Worm (Caenorhabditis elegans) whole organism, young adult: Measurements from ENCODE around the gene srx-77.

Experiments
- B0336.3 ChIP-seq: fragments of 200-800 bp; sonication (Bioruptor generic); IDR thresholded peaks from 2 replicates; pipeline ENCODE4 v1.3.6; 2022; ENCODE audit warnings: missing genetic modification characterization, missing compliant biosample characterization
- C06A6.2 ChIP-seq: fragments of 200-800 bp; sonication (Bioruptor generic); conservative IDR thresholded peaks from 2 replicates; pipeline ENCODE4 v1.3.6; 2022; ENCODE audit warnings: missing genetic modification characterization, missing compliant biosample characterization
- F52B5.7 ChIP-seq: sonication (generic microtip); optimal IDR thresholded peaks from 2 replicates; lab custom pipeline; 2016; ENCODE audit warnings: mild to moderate bottlenecking, missing genetic modification characterization, missing compliant biosample characterization
- F57C9.4 ChIP-seq: sonication (generic microtip); optimal IDR thresholded peaks from 2 replicates; lab custom pipeline; 2017; ENCODE audit warnings: mild to moderate bottlenecking, missing genetic modification characterization, missing compliant biosample characterization
- Y53F4B.3 ChIP-seq: fragments of 200-800 bp; sonication (Bioruptor generic); IDR thresholded peaks from 2 replicates; pipeline ENCODE4 v1.3.6; 2022; ENCODE audit warnings: missing genetic modification reagents, missing genetic modification characterization, missing compliant biosample characterization
- Y79H2A.3 ChIP-seq: fragments of 200-800 bp; sonication (Bioruptor generic); conservative IDR thresholded peaks from 2 replicates; pipeline ENCODE4 v1.3.6; 2022; ENCODE audit warnings: missing genetic modification reagents, missing genetic modification characterization, missing compliant biosample characterization
- atf-7 ChIP-seq: sonication (generic microtip); optimal IDR thresholded peaks from 2 replicates; lab custom pipeline; 2017; ENCODE audit warnings: mild to moderate bottlenecking, missing genetic modification characterization, missing compliant biosample characterization
- bed-1 ChIP-seq: fragments of 200-800 bp; sonication (Bioruptor generic); IDR thresholded peaks from 2 replicates; pipeline ENCODE4 v1.3.6; 2022; ENCODE audit warnings: missing genetic modification reagents, missing genetic modification characterization, missing compliant biosample characterization
- ccch-3 ChIP-seq: fragments of 200-800 bp; sonication (Bioruptor generic); optimal IDR thresholded peaks from 2 replicates; lab custom pipeline; 2018; ENCODE audit warnings: mild to moderate bottlenecking, missing genetic modification characterization, missing compliant biosample characterization
- cebp-1 ChIP-seq, 2 experiments: fragments of 200-800 bp in 1 of 2; sonication (Bioruptor generic) in 1 of 2; sonication (generic microtip) in 1 of 2; IDR thresholded peaks in 1 of 2; optimal IDR thresholded peaks in 1 of 2; 2 replicates each; pipeline versions ENCODE4 v1.3.6 to Lab custom; 2017 to 2022; ENCODE audit warnings: missing compliant biosample characterization in 2 of 2, missing genetic modification characterization in 2 of 2, mild to moderate bottlenecking in 1 of 2, missing genetic modification reagents in 1 of 2, moderate library complexity in 1 of 2
- cebp-2 ChIP-seq: fragments of 200-800 bp; sonication (Bioruptor generic); IDR thresholded peaks from 2 replicates; pipeline ENCODE4 v1.3.6; 2022; ENCODE audit warnings: missing genetic modification characterization, missing compliant biosample characterization
- chd-7 ChIP-seq: sonication (generic microtip); optimal IDR thresholded peaks from 2 replicates; lab custom pipeline; 2016; ENCODE audit warnings: mild to moderate bottlenecking, missing genetic modification characterization, moderate library complexity, missing compliant biosample characterization
- ekl-4 ChIP-seq: fragments of 200-800 bp; sonication (Bioruptor generic); IDR thresholded peaks from 2 replicates; pipeline ENCODE4 v1.3.6; 2022; ENCODE audit warnings: missing genetic modification reagents, missing genetic modification characterization, missing compliant biosample characterization
- ets-4 ChIP-seq: fragments of 200-800 bp; sonication (Bioruptor generic); optimal IDR thresholded peaks from 2 replicates; lab custom pipeline; 2018; ENCODE audit warnings: mild to moderate bottlenecking, missing genetic modification characterization, missing compliant biosample characterization
- hmg-1.2 ChIP-seq: fragments of 200-800 bp; sonication (Bioruptor generic); IDR thresholded peaks from 2 replicates; pipeline ENCODE4 v1.3.6; 2022; ENCODE audit warnings: missing genetic modification reagents, missing genetic modification characterization, missing compliant biosample characterization
- hrde-1 ChIP-seq: sonication (generic microtip); optimal IDR thresholded peaks from 2 replicates; lab custom pipeline; 2016; ENCODE audit warnings: missing genetic modification characterization, mild to moderate bottlenecking, missing compliant biosample characterization, moderate library complexity, missing genotype, missing genetic modification reagents, borderline replicate concordance
- let-526 ChIP-seq: fragments of 200-800 bp; sonication (Bioruptor generic); IDR thresholded peaks from 2 replicates; pipeline ENCODE4 v1.3.6; 2022; ENCODE audit warnings: missing genetic modification reagents, missing genetic modification characterization, missing compliant biosample characterization
- let-607 ChIP-seq, 2 experiments: fragments of 200-800 bp in 1 of 2; sonication (Bioruptor generic) in 1 of 2; sonication (generic microtip) in 1 of 2; optimal IDR thresholded peaks; 2 replicates each; lab custom pipeline; 2016 to 2018; ENCODE audit warnings: mild to moderate bottlenecking in 2 of 2, missing compliant biosample characterization in 2 of 2, missing genetic modification characterization in 2 of 2, moderate library complexity in 2 of 2, missing genotype in 1 of 2
- lin-26 ChIP-seq: fragments of 200-800 bp; sonication (Bioruptor generic); IDR thresholded peaks from 2 replicates; pipeline ENCODE4 v1.3.6; 2022; ENCODE audit warnings: missing genetic modification reagents, missing genetic modification characterization, missing compliant biosample characterization
- lin-40 ChIP-seq: sonication (generic microtip); optimal IDR thresholded peaks from 2 replicates; lab custom pipeline; 2016; ENCODE audit warnings: missing genetic modification characterization, mild to moderate bottlenecking, missing compliant biosample characterization, missing genotype, missing genetic modification reagents
- madf-3 ChIP-seq: fragments of 200-800 bp; sonication (Bioruptor generic); IDR thresholded peaks from 2 replicates; pipeline ENCODE4 v1.3.6; 2022; ENCODE audit warnings: missing genetic modification reagents, missing genetic modification characterization, missing compliant biosample characterization
- mcd-1 ChIP-seq: fragments of 200-800 bp; sonication (Bioruptor generic); IDR thresholded peaks from 2 replicates; pipeline ENCODE4 v1.3.6; 2022; ENCODE audit warnings: missing genetic modification reagents, missing genetic modification characterization, missing compliant biosample characterization
- mel-28 ChIP-seq: sonication (generic microtip); optimal IDR thresholded peaks from 2 replicates; lab custom pipeline; 2016; ENCODE audit warnings: borderline replicate concordance, mild to moderate bottlenecking, missing genetic modification characterization, missing compliant biosample characterization
- nfyb-1 ChIP-seq: fragments of 200-800 bp; sonication (Bioruptor generic); IDR thresholded peaks from 2 replicates; pipeline ENCODE4 v1.3.6; 2022; ENCODE audit warnings: missing genetic modification reagents, missing genetic modification characterization, missing compliant biosample characterization
- nhr-27 ChIP-seq: fragments of 200-800 bp; sonication (Bioruptor generic); optimal IDR thresholded peaks from 2 replicates; lab custom pipeline; 2018; ENCODE audit warnings: mild to moderate bottlenecking, missing genetic modification characterization, moderate library complexity, missing compliant biosample characterization
- nhr-80 ChIP-seq: sonication (generic microtip); optimal IDR thresholded peaks from 2 replicates; lab custom pipeline; 2016; ENCODE audit warnings: missing genetic modification characterization, missing compliant biosample characterization
- pbrm-1 ChIP-seq: fragments of 200-800 bp; sonication (Bioruptor generic); IDR thresholded peaks from 2 replicates; pipeline ENCODE4 v1.3.6; 2022; ENCODE audit warnings: missing genetic modification reagents, missing genetic modification characterization, missing compliant biosample characterization
- rec-8 ChIP-seq, 2 experiments: sonication (generic microtip); optimal IDR thresholded peaks; 2 replicates each; lab custom pipeline; 2016; ENCODE audit warnings: mild to moderate bottlenecking in 2 of 2, missing genetic modification characterization in 2 of 2, missing genetic modification reagents in 2 of 2, missing genotype in 2 of 2, missing biosample characterization in 1 of 2, missing compliant biosample characterization in 1 of 2, moderate library complexity in 1 of 2
- sea-2 ChIP-seq: fragments of 200-800 bp; sonication (Bioruptor generic); IDR thresholded peaks from 2 replicates; pipeline ENCODE4 v1.3.6; 2022; ENCODE audit warnings: missing genetic modification characterization, missing compliant biosample characterization
- snpc-1.3 ChIP-seq: sonication (generic microtip); optimal IDR thresholded peaks from 2 replicates; lab custom pipeline; 2017; ENCODE audit warnings: missing genetic modification characterization, mild to moderate bottlenecking, missing compliant biosample characterization, antibody characterized with exemption, moderate library complexity, missing genotype, missing genetic modification reagents; ENCODE audit not compliant: insufficient read depth
- ztf-25 ChIP-seq: fragments of 200-800 bp; sonication (Bioruptor generic); IDR thresholded peaks from 2 replicates; pipeline ENCODE4 v1.3.6; 2022; ENCODE audit warnings: missing genetic modification reagents, missing genetic modification characterization, missing compliant biosample characterization
- ztf-26 ChIP-seq: sonication (generic microtip); optimal IDR thresholded peaks from 2 replicates; lab custom pipeline; 2017; ENCODE audit warnings: missing genetic modification characterization, missing compliant biosample characterization

srx-77 gene

DNA sequence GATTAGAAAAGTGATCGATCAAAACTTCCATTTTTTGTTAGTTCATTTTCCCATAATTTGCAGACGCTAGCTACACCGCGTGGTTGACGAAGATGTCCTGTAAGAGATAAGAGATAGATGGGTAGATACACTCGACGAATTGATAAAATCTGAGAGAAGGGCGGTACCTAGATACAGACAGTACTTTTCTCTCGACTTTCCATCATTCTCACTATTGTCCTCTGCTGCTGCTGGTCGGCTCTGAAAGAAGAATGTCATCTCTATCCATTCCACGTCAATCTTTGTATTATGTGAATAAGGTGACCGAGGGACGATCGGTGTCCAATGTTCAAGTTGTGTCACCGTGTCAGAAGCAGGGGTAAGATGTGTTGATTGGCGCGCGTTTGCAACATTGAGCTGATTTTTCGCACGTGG is 40.0 kb downstream of the srx-77 start, which contains the start of gene pmt-2:
Gene pmt-2 (plus strand): TSS at position 64 of the 414 bp plus-strand sequence.
- TF ChIP-seq madf-3 (GFP tag; lab: Robert Waterston, UW) (0 out of 2 replicates have a peak, but pooled peaks have one; percentile 16), chd-7 (tag; lab: Kevin White, UChicago) (peak; percentile 10), bed-1 (no peak), F57C9.4 (tag; lab: Kevin White, UChicago) (peak; percentile 14), atf-7 (tag; lab: Kevin White, UChicago) (peak; percentile 48), lin-26 (GFP tag; lab: Robert Waterston, UW) (0 out of 2 replicates have a peak, but pooled peaks have one; percentile 11), cebp-2 (GFP tag; lab: Robert Waterston, UW) (no peak), nhr-80 (peak; percentile 71), ztf-26 (tag; lab: Kevin White, UChicago) (peak; percentile 35), let-526 (GFP tag; lab: Robert Waterston, UW) (no peak), mel-28 (tag; lab: Kevin White, UChicago) (no peak), lin-40 (peak; percentile 21), B0336.3 (0 out of 2 replicates have a peak, but pooled peaks have one; percentile 54), ets-4 (GFP tag; lab: Kevin White, UChicago) (no peak), let-607 (tag; optimal IDR thresholded peaks at IDR 0.05; lab: Kevin White, UChicago) (peak in 1 of 2 experiments; percentile 54), nhr-27 (peak; percentile 5), pbrm-1 (GFP tag; lab: Robert Waterston, UW) (no peak), cebp-1 (GFP tag; IDR thresholded peaks at IDR 0.05; lab: Robert Waterston, UW) (no peak), cebp-1 (tag; optimal IDR thresholded peaks at IDR 0.05; lab: Kevin White, UChicago) (peak; percentile 4)

ce11 chrV:4626344-4626743 is 42.2 kb downstream of the srx-77 start:
- TF ChIP-seq F52B5.7 (tag; lab: Kevin White, UChicago): no peak
- TF ChIP-seq ztf-25: no peak
- TF ChIP-seq Y53F4B.3 (GFP tag; lab: Robert Waterston, UW): no peak

DNA sequence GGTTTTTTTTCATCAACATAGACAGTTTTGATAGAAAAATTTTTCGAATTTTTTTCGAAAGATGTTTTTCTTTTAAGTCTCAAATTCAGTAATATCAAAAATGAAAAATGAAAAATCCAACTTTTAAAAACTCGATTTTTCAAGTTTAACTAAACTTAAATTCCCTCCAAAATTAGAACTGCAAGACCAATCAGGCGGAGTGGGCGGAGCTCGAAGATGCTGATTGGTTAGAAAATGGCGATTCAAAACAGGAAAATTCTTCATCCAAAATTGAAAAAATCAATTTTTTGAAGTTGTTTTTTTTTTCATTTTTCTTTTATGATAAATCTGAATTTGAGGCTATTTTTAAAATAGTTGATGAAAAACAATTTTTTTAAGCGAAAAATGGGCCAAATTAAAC is 43.8 kb downstream of the srx-77 start:
- TF ChIP-seq hmg-1.2 (GFP tag; lab: Robert Waterston, UW) (no peak), nfyb-1 (GFP tag; lab: Robert Waterston, UW) (peak; percentile 75), snpc-1.3 (tag; lab: Kevin White, UChicago) (no peak), atf-7 (tag; lab: Kevin White, UChicago) (no peak), ccch-3 (no peak)

DNA sequence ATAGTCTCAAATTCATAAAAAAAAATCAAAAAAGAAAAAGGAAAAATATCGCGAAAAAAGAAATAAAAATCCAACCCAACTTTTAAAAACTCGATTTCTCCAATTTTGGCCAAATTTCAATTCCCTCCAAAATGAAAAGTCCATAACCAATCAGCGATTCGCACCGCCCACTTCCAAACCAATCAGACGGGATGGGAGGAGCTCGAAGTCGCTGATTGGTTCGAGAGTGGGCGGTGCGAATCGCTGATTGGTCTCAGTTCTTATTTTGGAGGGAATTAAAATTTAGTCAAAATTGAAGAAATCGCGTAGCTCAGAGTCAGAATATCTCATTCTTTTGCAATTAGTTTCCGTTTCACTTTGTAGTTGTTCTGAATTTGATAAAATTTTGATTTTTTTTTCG is 45.0 kb downstream of the srx-77 start:
- TF ChIP-seq Y79H2A.3: no peak
- no peak for TF ChIP-seq sea-2 (GFP tag; lab: Robert Waterston, UW)
- no peak for TF ChIP-seq hrde-1 (tag; lab: Kevin White, UChicago)
- no peak for TF ChIP-seq ztf-25
- no peak for TF ChIP-seq mcd-1 (GFP tag; lab: Robert Waterston, UW)
- no peak for TF ChIP-seq rec-8 (tag; optimal IDR thresholded peaks at IDR 0.05; lab: Kevin White, UChicago)
- TF ChIP-seq ccch-3: no peak
- no peak for TF ChIP-seq ekl-4 (GFP tag; lab: Robert Waterston, UW)
- no peak for TF ChIP-seq C06A6.2 (GFP tag; lab: Robert Waterston, UW)
- TF ChIP-seq, all 124 proteins: peak for 0
